Fruit fly (Drosophila melanogaster) whole organism: Measurements from ENCODE around the gene CG13599.

ENCODE experiments used
- CG8478 ChIP-seq: fragments of >200 bp; optimal IDR thresholded peaks from 2 replicates; lab custom pipeline; 2018; ENCODE audit warnings: inconsistent platforms
- Dll ChIP-seq: fragments of >200 bp; optimal IDR thresholded peaks from 2 replicates; lab custom pipeline; 2017
- EcR ChIP-seq, 2 experiments: fragments of >200 bp; optimal IDR thresholded peaks; 2 replicates each; lab custom pipeline; 2017; ENCODE audit warnings: missing biosample characterization in 2 of 2, missing genetic modification characterization in 2 of 2, missing genetic modification reagents in 2 of 2
- pan ChIP-seq: fragments of >200 bp; optimal IDR thresholded peaks from 2 replicates; lab custom pipeline; 2017
- psq ChIP-seq: fragments of >200 bp; optimal IDR thresholded peaks from 2 replicates; lab custom pipeline; 2017
- usp ChIP-seq: fragments of >200 bp; optimal IDR thresholded peaks from 2 replicates; lab custom pipeline; 2017; ENCODE audit warnings: missing biosample characterization, missing genetic modification characterization, mixed read lengths

- no peak for TF ChIP-seq pan (lab: Kevin White, UChicago)
- TF ChIP-seq usp, result no peak
- TF ChIP-seq psq (lab: Kevin White, UChicago), result no peak
- no peak for TF ChIP-seq Dll (lab: Kevin White, UChicago)
- no peak for TF ChIP-seq EcR (GFP tag; optimal IDR thresholded peaks at IDR 0.05; lab: Kevin White, UChicago)
- no peak for TF ChIP-seq CG8478 (lab: Kevin White, UChicago)
Observed at dm6 chr3R:23884088-23884727, 47.2 kb upstream of the CG13599 start.
